Worm (Caenorhabditis elegans): ENCODE measurements around the gene dex-1.

Gene dex-1

ce11 chrIII:5506023-5506597 lies 19.8 kb upstream of the dex-1 start:
- no peak for TF ChIP-seq bed-3 (GFP tag; optimal IDR thresholded peaks at IDR 0.05)
- peak; percentile 18 for TF ChIP-seq M03D4.4 (tag; optimal IDR thresholded peaks at IDR 0.05)
- TF ChIP-seq mab-5 (tag; optimal IDR thresholded peaks at IDR 0.05): no peak
- TF ChIP-seq elt-3 (tag; optimal IDR thresholded peaks at IDR 0.05): no peak

ce11 chrIII:5506936-5507335 lies 19.0 kb upstream of the dex-1 start:
- no peak for TF ChIP-seq unc-120 (tag; optimal IDR thresholded peaks at IDR 0.05; ENCODE audit: poor library complexity, severe bottlenecking)
- no peak for TF ChIP-seq ceh-39 (tag; optimal IDR thresholded peaks at IDR 0.05)
- no peak for TF ChIP-seq mab-5 (tag; optimal IDR thresholded peaks at IDR 0.05)
- TF ChIP-seq nhr-76 (tag; optimal IDR thresholded peaks at IDR 0.05): no peak
- TF ChIP-seq mep-1 (tag; optimal IDR thresholded peaks at IDR 0.05): no peak
- TF ChIP-seq hlh-1 (tag; optimal IDR thresholded peaks at IDR 0.05): no peak
- TF ChIP-seq ztf-11 (tag; optimal IDR thresholded peaks at IDR 0.05): no peak
- no peak for TF ChIP-seq nhr-28 (tag; optimal IDR thresholded peaks at IDR 0.05)
- no peak for TF ChIP-seq lin-32 (GFP tag; optimal IDR thresholded peaks at IDR 0.05)
- no peak for TF ChIP-seq ces-1 (GFP tag; optimal IDR thresholded peaks at IDR 0.05)
- no peak for TF ChIP-seq cnd-1 (tag; optimal IDR thresholded peaks at IDR 0.05)
- TF ChIP-seq tbx-8 (GFP tag; optimal IDR thresholded peaks at IDR 0.05): no peak
- no peak for TF ChIP-seq ham-2 (GFP tag; optimal IDR thresholded peaks at IDR 0.05)
- TF ChIP-seq drap-1 (GFP tag; optimal IDR thresholded peaks at IDR 0.05): no peak
- TF ChIP-seq flh-1 (GFP tag; optimal IDR thresholded peaks at IDR 0.05): no peak
- TF ChIP-seq M03D4.4 (tag; optimal IDR thresholded peaks at IDR 0.05): no peak
- no peak for TF ChIP-seq sptf-1 (tag; optimal IDR thresholded peaks at IDR 0.05)
- no peak for TF ChIP-seq lin-13 (tag; optimal IDR thresholded peaks at IDR 0.05)
- TF ChIP-seq elt-3 (tag; optimal IDR thresholded peaks at IDR 0.05): no peak
- no peak for TF ChIP-seq blmp-1 (tag; optimal IDR thresholded peaks at IDR 0.05)

DNA sequence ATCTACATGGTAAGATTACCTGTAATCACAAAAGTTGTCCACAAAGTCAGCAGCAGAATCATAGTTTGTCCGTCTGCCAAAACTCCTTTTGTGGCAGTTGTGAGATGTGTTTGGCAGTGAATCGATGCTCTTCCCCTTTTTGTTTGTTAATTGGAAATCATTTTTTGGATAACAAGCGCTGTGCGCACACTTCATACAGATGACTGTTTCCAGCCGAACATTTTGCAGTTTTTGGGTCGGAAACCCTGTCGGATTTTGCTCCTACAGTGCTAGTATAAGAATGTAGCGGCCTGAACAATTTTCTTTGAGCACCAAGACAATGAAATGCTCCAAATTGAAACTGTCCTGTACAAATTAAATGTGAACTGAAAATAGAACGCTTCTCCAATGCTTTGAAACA lies 17.2 kb upstream of the dex-1 start, which contains the start of gene D1044.7:
Gene D1044.7 (minus strand): TSS at position 101 of the 400 bp plus-strand sequence.
- TF ChIP-seq unc-120 (tag; optimal IDR thresholded peaks at IDR 0.05; ENCODE audit: poor library complexity, severe bottlenecking): no peak
- TF ChIP-seq drap-1 (GFP tag; optimal IDR thresholded peaks at IDR 0.05): no peak
- TF ChIP-seq bed-3 (GFP tag; optimal IDR thresholded peaks at IDR 0.05): no peak
- TF ChIP-seq ham-2 (GFP tag; optimal IDR thresholded peaks at IDR 0.05): no peak
- TF ChIP-seq lin-13 (tag; optimal IDR thresholded peaks at IDR 0.05): no peak
- TF ChIP-seq flh-1 (GFP tag; optimal IDR thresholded peaks at IDR 0.05): no peak
- no peak for TF ChIP-seq pha-4 (tag; optimal IDR thresholded peaks at IDR 0.05)
- no peak for TF ChIP-seq nhr-76 (tag; optimal IDR thresholded peaks at IDR 0.05)
- no peak for TF ChIP-seq ces-1 (GFP tag; optimal IDR thresholded peaks at IDR 0.05)
- TF ChIP-seq elt-1 (tag; optimal IDR thresholded peaks at IDR 0.05; ENCODE audit: borderline replicate concordance, insufficient read depth): no peak
- no peak for TF ChIP-seq elt-3 (tag; optimal IDR thresholded peaks at IDR 0.05)
- no peak for TF ChIP-seq blmp-1 (tag; optimal IDR thresholded peaks at IDR 0.05)
- no peak for TF ChIP-seq ceh-83 (GFP tag; optimal IDR thresholded peaks at IDR 0.05)

- TF ChIP-seq unc-62 (GFP tag; optimal IDR thresholded peaks at IDR 0.05): no peak
- no peak for TF ChIP-seq ceh-39 (tag; optimal IDR thresholded peaks at IDR 0.05)
- no peak for TF ChIP-seq snpc-4 (tag; optimal IDR thresholded peaks at IDR 0.05)
- no peak for TF ChIP-seq sptf-1 (tag; optimal IDR thresholded peaks at IDR 0.05)
- no peak for TF ChIP-seq pha-4 (tag; optimal IDR thresholded peaks at IDR 0.05)
These were observed 13.4 kb upstream of the dex-1 start, which contains the start of gene pqn-25 for ce11 chrIII:5512502-5512901. Gene pqn-25 (minus strand): TSS chrIII:5512602.

DNA sequence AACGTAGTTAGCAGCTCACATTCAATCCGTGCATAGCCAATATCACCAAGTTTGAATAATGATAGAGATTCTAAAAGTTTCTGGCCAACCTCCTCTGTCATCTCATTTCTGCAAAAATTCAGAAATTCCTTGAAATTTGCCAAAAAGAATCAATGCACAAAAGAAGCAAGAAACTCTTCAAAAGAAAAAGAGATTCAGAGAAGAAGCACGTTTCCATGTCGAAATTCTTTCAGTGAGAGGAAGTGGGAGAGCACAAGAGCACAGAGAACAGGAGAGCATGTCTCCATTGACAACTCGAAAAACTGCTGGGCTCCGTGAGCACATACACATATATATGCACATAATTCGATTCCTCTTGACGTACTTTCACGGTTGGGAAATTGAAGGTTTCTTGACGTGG lies 8.5 kb upstream of the dex-1 start, which contains the start of gene nekl-4:
Gene nekl-4 (minus strand): TSS at position 101 of the 400 bp plus-strand sequence.
- TF ChIP-seq sem-2 (GFP tag; optimal IDR thresholded peaks at IDR 0.05) (no peak), cnd-1 (tag; optimal IDR thresholded peaks at IDR 0.05) (no peak), pha-4 (tag; optimal IDR thresholded peaks at IDR 0.05) (no peak), zip-8 (tag; optimal IDR thresholded peaks at IDR 0.05) (no peak), hlh-1 (tag; optimal IDR thresholded peaks at IDR 0.05) (no peak), lin-13 (tag; optimal IDR thresholded peaks at IDR 0.05) (no peak), sptf-1 (tag; optimal IDR thresholded peaks at IDR 0.05) (no peak), flh-1 (GFP tag; optimal IDR thresholded peaks at IDR 0.05) (no peak), nhr-76 (tag; optimal IDR thresholded peaks at IDR 0.05) (no peak), ham-2 (GFP tag; optimal IDR thresholded peaks at IDR 0.05) (no peak), unc-62 (GFP tag; optimal IDR thresholded peaks at IDR 0.05) (no peak), mls-2 (tag; optimal IDR thresholded peaks at IDR 0.05) (no peak), drap-1 (GFP tag; optimal IDR thresholded peaks at IDR 0.05) (no peak), lin-32 (GFP tag; optimal IDR thresholded peaks at IDR 0.05) (no peak), nhr-237 (tag; optimal IDR thresholded peaks at IDR 0.05) (no peak), ceh-83 (GFP tag; optimal IDR thresholded peaks at IDR 0.05) (no peak), ztf-11 (tag; optimal IDR thresholded peaks at IDR 0.05) (no peak), elt-1 (tag; optimal IDR thresholded peaks at IDR 0.05; ENCODE audit: borderline replicate concordance, insufficient read depth) (no peak), ces-1 (GFP tag; optimal IDR thresholded peaks at IDR 0.05) (no peak)

All from whole organism, mixed stage, embryonic.